Worm (Caenorhabditis elegans): ENCODE measurements around the gene ttr-29.

DNA sequence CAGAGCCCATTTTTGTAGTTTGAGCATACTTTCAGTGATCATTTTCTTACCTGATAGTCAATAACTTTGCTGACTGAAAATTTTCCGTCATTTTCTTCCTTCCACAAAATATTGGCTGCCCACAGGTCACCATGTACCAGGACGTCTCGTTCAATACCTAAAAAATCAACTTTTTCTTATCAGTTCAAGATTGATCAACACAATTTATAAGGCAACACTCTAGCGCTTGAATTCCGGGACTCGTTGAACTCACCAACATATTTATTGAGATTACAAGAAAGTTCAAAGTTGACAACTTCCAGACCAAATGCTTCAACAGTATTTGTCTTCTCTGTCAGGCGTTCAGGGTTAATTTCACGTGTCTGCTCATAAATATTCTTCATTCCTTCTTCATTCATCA, 27.0 kb upstream of the ttr-29 start:
- no peak for TF ChIP-seq tab-1 (GFP tag; IDR thresholded peaks at IDR 0.05)
- TF ChIP-seq ztf-29 (GFP tag; IDR thresholded peaks at IDR 0.05) = no peak
- no peak for TF ChIP-seq ref-1 (GFP tag; conservative IDR thresholded peaks at IDR 0.05)
- no peak for TF ChIP-seq klf-2 (GFP tag; conservative IDR thresholded peaks at IDR 0.05)
- TF ChIP-seq flt-1 (GFP tag; IDR thresholded peaks at IDR 0.05) = no peak

Measured in whole organism, midembryonic.